Worm (Caenorhabditis elegans) whole organism, L4 larva: ENCODE results near the gene W10C4.1.

Experiments
- F37D6.2 ChIP-seq: sonication (generic microtip); optimal IDR thresholded peaks from 2 replicates; lab custom pipeline; 2016; ENCODE audit warnings: mild to moderate bottlenecking, missing genetic modification characterization, missing compliant biosample characterization
- Y5F2A.4 ChIP-seq: fragments of 200-800 bp; sonication (Bioruptor generic); optimal IDR thresholded peaks from 2 replicates; lab custom pipeline; 2018; ENCODE audit warnings: mild to moderate bottlenecking, missing genetic modification characterization, missing compliant biosample characterization
- Y75B8A.6 ChIP-seq: fragments of 200-800 bp; sonication (Bioruptor generic); IDR thresholded peaks from 2 replicates; pipeline ENCODE4 v1.3.6; 2022; ENCODE audit warnings: missing genetic modification reagents, missing genetic modification characterization, missing compliant biosample characterization
- aha-1 ChIP-seq: fragments of 150-350 bp; peaks from one replicate; lab custom pipeline; 2014; ENCODE audit warnings: missing biosample characterization, missing genetic modification characterization
- ceh-20 ChIP-seq: fragments of 200-800 bp; sonication (Bioruptor generic); IDR thresholded peaks from 2 replicates; pipeline ENCODE4 v1.3.6; 2022; ENCODE audit warnings: missing genetic modification reagents, missing genetic modification characterization, missing compliant biosample characterization
- ceh-28 ChIP-seq: fragments of 150-350 bp; optimal IDR thresholded peaks from 2 replicates; lab custom pipeline; 2014; ENCODE audit warnings: missing biosample characterization, missing genetic modification reagents, missing genetic modification characterization
- ceh-62 ChIP-seq: sonication (generic microtip); optimal IDR thresholded peaks from 2 replicates; lab custom pipeline; 2017; ENCODE audit warnings: missing biosample characterization, missing genetic modification characterization
- ces-1 ChIP-seq: fragments of 150-350 bp; sonication (generic microtip); optimal IDR thresholded peaks from 4 replicates; lab custom pipeline; 2014; ENCODE audit warnings: missing biosample characterization, missing genetic modification reagents, missing genetic modification characterization
- daf-16 ChIP-seq, 3 experiments: sonication (generic microtip); optimal IDR thresholded peaks; 2 replicates each; lab custom pipeline; 2016 to 2017; ENCODE audit warnings: missing genetic modification characterization in 3 of 3, missing genetic modification reagents in 3 of 3, mild to moderate bottlenecking in 2 of 3, missing compliant biosample characterization in 2 of 3, missing biosample characterization in 1 of 3, moderate library complexity in 1 of 3
- daf-19 ChIP-seq: fragments of 200-800 bp; sonication (Bioruptor generic); conservative IDR thresholded peaks from 2 replicates; pipeline ENCODE4 v1.3.6; 2022; ENCODE audit warnings: missing genetic modification characterization, missing compliant biosample characterization
- dmd-9 ChIP-seq: fragments of 200-800 bp; sonication (Bioruptor generic); IDR thresholded peaks from 2 replicates; pipeline ENCODE4 v1.3.6; 2022; ENCODE audit warnings: missing genetic modification reagents, missing genetic modification characterization, missing compliant biosample characterization
- egl-27 ChIP-seq: sonication (generic microtip); optimal IDR thresholded peaks from 3 replicates; lab custom pipeline; 2017; ENCODE audit warnings: missing biosample characterization, missing genetic modification reagents, missing genetic modification characterization
- hmg-1.1 ChIP-seq: fragments of 200-800 bp; sonication (Bioruptor generic); IDR thresholded peaks from 2 replicates; pipeline ENCODE4 v1.3.6; 2022; ENCODE audit warnings: missing genetic modification reagents, missing genetic modification characterization, missing compliant biosample characterization
- lim-7 ChIP-seq: fragments of 200-800 bp; sonication (Bioruptor generic); IDR thresholded peaks from 2 replicates; pipeline ENCODE4 v1.3.6; 2022; ENCODE audit warnings: missing genetic modification characterization, missing compliant biosample characterization
- lin-38 ChIP-seq: fragments of 200-800 bp; sonication (Bioruptor generic); IDR thresholded peaks from 2 replicates; pipeline ENCODE4 v1.3.6; 2022; ENCODE audit warnings: missing genetic modification reagents, missing genetic modification characterization, missing compliant biosample characterization
- lir-3 ChIP-seq: sonication (generic microtip); optimal IDR thresholded peaks from 2 replicates; lab custom pipeline; 2016; ENCODE audit warnings: mild to moderate bottlenecking, missing genetic modification characterization, missing compliant biosample characterization
- madf-5 ChIP-seq, 2 experiments: fragments of 200-800 bp; sonication (Bioruptor generic); IDR thresholded peaks; 2 replicates each; pipeline ENCODE4 v1.3.6; 2022; ENCODE audit warnings: missing compliant biosample characterization in 2 of 2, missing genetic modification characterization in 2 of 2
- mdt-29 ChIP-seq: fragments of 200-800 bp; sonication (Bioruptor generic); IDR thresholded peaks from 2 replicates; pipeline ENCODE4 v1.3.6; 2022; ENCODE audit warnings: missing genetic modification reagents, missing genetic modification characterization, missing compliant biosample characterization
- nhr-102 ChIP-seq: sonication (generic microtip); optimal IDR thresholded peaks from 2 replicates; lab custom pipeline; 2016; ENCODE audit warnings: mild to moderate bottlenecking, missing genetic modification characterization, moderate library complexity, missing compliant biosample characterization
- nhr-11 ChIP-seq: fragments of 150-350 bp; optimal IDR thresholded peaks from 2 replicates; lab custom pipeline; 2014; ENCODE audit warnings: missing biosample characterization, missing genetic modification characterization
- php-3 ChIP-seq: fragments of 200-800 bp; sonication (Bioruptor generic); IDR thresholded peaks from 2 replicates; pipeline ENCODE4 v1.3.6; 2022; ENCODE audit warnings: missing genetic modification reagents, missing genetic modification characterization, missing compliant biosample characterization
- pqm-1 ChIP-seq: sonication (generic microtip); optimal IDR thresholded peaks from 2 replicates; lab custom pipeline; 2017; ENCODE audit warnings: missing biosample characterization, missing genetic modification characterization
- sdz-12 ChIP-seq: fragments of 200-800 bp; sonication (Bioruptor generic); optimal IDR thresholded peaks from 2 replicates; lab custom pipeline; 2018; ENCODE audit warnings: mild to moderate bottlenecking, missing genetic modification characterization, missing compliant biosample characterization
- set-16 ChIP-seq: fragments of 200-800 bp; sonication (Bioruptor generic); IDR thresholded peaks from 2 replicates; pipeline ENCODE4 v1.3.6; 2022; ENCODE audit warnings: missing genetic modification reagents, missing genetic modification characterization, missing compliant biosample characterization
- snpc-4 ChIP-seq: fragments of 150-350 bp; optimal IDR thresholded peaks from 2 replicates; lab custom pipeline; 2014; ENCODE audit warnings: missing biosample characterization, missing genetic modification characterization
- tag-97 ChIP-seq: fragments of 200-800 bp; sonication (Bioruptor generic); IDR thresholded peaks from 2 replicates; pipeline ENCODE4 v1.3.6; 2022; ENCODE audit warnings: missing genetic modification characterization, missing compliant biosample characterization
- unc-130 ChIP-seq: sonication (generic microtip); optimal IDR thresholded peaks from 2 replicates; lab custom pipeline; 2016; ENCODE audit warnings: missing genetic modification reagents, missing genetic modification characterization, missing compliant biosample characterization
- unc-39 ChIP-seq: sonication (generic microtip); optimal IDR thresholded peaks from 2 replicates; lab custom pipeline; 2017; ENCODE audit warnings: missing biosample characterization, missing genetic modification characterization
- unc-62 ChIP-seq, 3 experiments: fragments of 150-350 bp in 1 of 3; sonication (generic microtip); optimal IDR thresholded peaks in 2 of 3; peaks in 1 of 3; 1 replicate in 1 of 3; 2 replicates in 2 of 3; lab custom pipeline; 2014 to 2017; ENCODE audit warnings: missing biosample characterization in 3 of 3, missing genetic modification characterization in 3 of 3, missing genetic modification reagents in 3 of 3, missing genotype in 1 of 3
- vab-7 ChIP-seq: fragments of 200-800 bp; sonication (Bioruptor generic); IDR thresholded peaks from 2 replicates; pipeline ENCODE4 v1.3.6; 2022; ENCODE audit warnings: missing genetic modification reagents, missing genetic modification characterization, missing compliant biosample characterization
- zfp-2 ChIP-seq: sonication (generic microtip); optimal IDR thresholded peaks from 2 replicates; lab custom pipeline; 2016; ENCODE audit warnings: mild to moderate bottlenecking, missing genetic modification characterization, missing compliant biosample characterization

The W10C4.1 gene

ce11 chrIII:177715-178114, 29.2 kb downstream of the W10C4.1 start, which contains the start of gene F40G9.14:
F40G9.14 (minus strand) TSS chrIII:177815.
- TF ChIP-seq daf-19 (GFP tag; lab: Robert Waterston, UW), result no peak
- TF ChIP-seq aha-1 (tag; lab: Kevin White, UChicago), result peak; percentile 83
- TF ChIP-seq, all 104 proteins: peak for 1

ce11 chrIII:175733-176132, 31.2 kb downstream of the W10C4.1 start, which contains the start of gene clec-148:
clec-148 (minus strand) TSS chrIII:175833.
- TF ChIP-seq unc-130 (GFP tag; lab: Kevin White, UChicago) (no peak), F37D6.2 (tag; lab: Kevin White, UChicago) (no peak), unc-62 (GFP tag; optimal IDR thresholded peaks at IDR 0.05 in 1 of 2; lab: Kevin White, UChicago) (peak in 1 of 2 experiments; percentile 66), unc-62 (tag; optimal IDR thresholded peaks at IDR 0.05; lab: Kevin White, UChicago) (no peak), nhr-102 (tag; lab: Kevin White, UChicago) (no peak), Y5F2A.4 (GFP tag; lab: Kevin White, UChicago) (no peak), snpc-4 (tag; lab: Kevin White, UChicago) (no peak), lir-3 (tag; lab: Kevin White, UChicago) (no peak), mdt-29 (GFP tag; lab: Robert Waterston, UW) (no peak), php-3 (GFP tag; lab: Robert Waterston, UW) (no peak), egl-27 (tag; lab: Kevin White, UChicago) (no peak), pqm-1 (tag; lab: Kevin White, UChicago) (peak; percentile 18), tag-97 (GFP tag; lab: Robert Waterston, UW) (no peak)

DNA sequence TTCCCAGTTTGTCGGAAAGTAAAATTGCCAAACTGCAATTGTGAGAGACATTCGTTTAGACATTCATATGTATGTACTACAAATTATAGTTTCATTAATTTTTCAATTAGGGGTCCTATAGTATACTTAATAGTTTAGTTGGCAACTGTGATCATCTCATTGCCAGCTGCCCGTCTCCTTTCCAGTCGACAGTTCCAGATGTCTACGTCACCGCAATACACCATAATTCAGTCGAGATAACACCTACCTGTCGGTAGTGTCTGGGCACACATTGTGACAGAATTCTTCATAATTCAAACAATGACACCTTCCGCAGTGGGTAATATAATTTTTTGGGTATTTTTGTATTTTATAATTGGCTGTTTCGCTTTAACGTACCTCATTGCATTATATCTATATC, 33.4 kb downstream of the W10C4.1 start, which contains the start of gene F40G9.19:
Gene F40G9.19 (plus strand): TSS at position 301 of the 400 bp plus-strand sequence.
- peak; percentile 31 for TF ChIP-seq aha-1 (tag; lab: Kevin White, UChicago)
- TF ChIP-seq madf-5 (GFP tag; IDR thresholded peaks at IDR 0.05; lab: Robert Waterston, UW), result no peak
- no peak for TF ChIP-seq dmd-9 (GFP tag; lab: Robert Waterston, UW)
- TF ChIP-seq pqm-1 (tag; lab: Kevin White, UChicago), result no peak
- TF ChIP-seq nhr-11 (tag; lab: Kevin White, UChicago), result no peak
- no peak for TF ChIP-seq nhr-102 (tag; lab: Kevin White, UChicago)

DNA sequence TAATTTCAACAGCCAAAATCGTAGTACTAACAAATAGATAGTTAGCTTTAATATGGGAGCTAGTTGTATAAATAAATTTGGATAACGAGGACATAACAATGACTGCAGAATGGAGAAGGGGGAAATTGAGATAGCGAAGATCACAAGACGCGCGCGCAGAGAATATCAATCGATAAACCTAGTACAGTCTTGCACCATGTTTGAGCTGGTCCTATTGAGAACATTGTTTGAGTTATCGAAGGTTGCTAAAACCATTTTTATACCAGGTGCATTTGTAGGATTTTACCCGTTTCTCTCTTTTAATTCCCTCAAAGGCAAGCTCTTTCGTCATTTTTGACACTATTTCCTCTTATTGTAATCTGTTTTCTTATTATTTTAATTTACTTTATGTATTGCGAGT, 35.3 kb downstream of the W10C4.1 start, which contains the start of the genes F40G9.9 and F40G9.12:
Gene F40G9.9 (minus strand): TSS at position 101 of the 400 bp plus-strand sequence.
Gene F40G9.12 (plus strand): TSS at position 231 of the 400 bp plus-strand sequence.
- no peak for TF ChIP-seq ceh-62 (tag; lab: Kevin White, UChicago)
- TF ChIP-seq ces-1 (GFP tag; lab: Kevin White, UChicago), result no peak
- TF ChIP-seq ceh-28 (tag; lab: Kevin White, UChicago), result no peak
- TF ChIP-seq madf-5 (GFP tag; IDR thresholded peaks at IDR 0.05; lab: Robert Waterston, UW), result no peak
- TF ChIP-seq set-16 (GFP tag; lab: Robert Waterston, UW), result no peak
- TF ChIP-seq hmg-1.1 (GFP tag; lab: Robert Waterston, UW), result no peak
- TF ChIP-seq Y5F2A.4 (GFP tag; lab: Kevin White, UChicago), result no peak
- TF ChIP-seq zfp-2 (tag; lab: Kevin White, UChicago), result no peak
- TF ChIP-seq Y75B8A.6 (GFP tag; lab: Robert Waterston, UW), result no peak
- no peak for TF ChIP-seq vab-7 (GFP tag; lab: Robert Waterston, UW)
- no peak for TF ChIP-seq daf-16 (GFP tag; optimal IDR thresholded peaks at IDR 0.05; lab: Kevin White, UChicago)
- TF ChIP-seq daf-16 (tag; optimal IDR thresholded peaks at IDR 0.05; lab: Kevin White, UChicago), result no peak
- no peak for TF ChIP-seq sdz-12
- TF ChIP-seq lim-7 (GFP tag; lab: Robert Waterston, UW), result no peak
- no peak for TF ChIP-seq lin-38 (GFP tag; lab: Robert Waterston, UW)
- no peak for TF ChIP-seq unc-39
- TF ChIP-seq, all 104 proteins: peak for 0

DNA sequence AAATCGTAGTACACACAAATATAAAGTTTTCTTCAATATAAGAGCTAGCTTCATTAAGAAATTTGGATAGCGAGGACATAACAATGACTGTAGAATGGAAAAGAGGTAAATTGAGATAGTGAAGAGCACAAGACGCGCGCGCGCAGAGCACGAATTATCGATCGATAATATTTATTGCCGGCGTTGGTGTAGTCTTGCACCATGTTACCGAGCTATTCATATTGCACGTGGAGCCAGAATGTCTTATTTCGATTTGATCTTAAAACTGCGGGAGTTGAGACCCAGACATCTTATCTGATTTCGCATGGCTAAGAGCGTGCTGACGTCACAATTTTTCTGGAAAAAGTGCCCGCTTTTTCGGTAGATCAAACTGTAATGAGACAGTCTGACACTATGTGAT, 37.4 kb downstream of the W10C4.1 start, which contains the start of gene F40G9.18:
Gene F40G9.18 (minus strand): TSS at position 101 of the 400 bp plus-strand sequence.
- TF ChIP-seq unc-62 (GFP tag; optimal IDR thresholded peaks at IDR 0.05 in 1 of 2; lab: Kevin White, UChicago), result peak in 1 of 2 experiments; percentile 87
- no peak for TF ChIP-seq unc-62 (tag; optimal IDR thresholded peaks at IDR 0.05; lab: Kevin White, UChicago)
- TF ChIP-seq ceh-20 (GFP tag; lab: Robert Waterston, UW), result no peak
